Worm (Caenorhabditis elegans): ENCODE data around the gene F17C8.9.

Gene F17C8.9

ce11 chrIII:4721750-4722149 is 12.4 kb upstream of the F17C8.9 start, which contains the start of gene acy-1 (continued):
- TF ChIP-seq sea-2 (GFP tag; IDR thresholded peaks at IDR 0.05): no peak
- no peak for TF ChIP-seq bed-2 (GFP tag; IDR thresholded peaks at IDR 0.05)
- TF ChIP-seq cebp-2 (GFP tag; IDR thresholded peaks at IDR 0.05): no peak
- TF ChIP-seq ceh-40 (GFP tag; IDR thresholded peaks at IDR 0.05): no peak
- TF ChIP-seq egrh-3 (GFP tag; IDR thresholded peaks at IDR 0.05): no peak
- peak; percentile 8 for TF ChIP-seq lin-54 (GFP tag; optimal IDR thresholded peaks at IDR 0.05)
- no peak for TF ChIP-seq aptf-3 (GFP tag; IDR thresholded peaks at IDR 0.05)
- peak in 1 of 3 experiments; percentile 78 for TF ChIP-seq lin-35 (GFP tag; optimal IDR thresholded peaks at IDR 0.05)
- TF ChIP-seq tbx-9 (tag; optimal IDR thresholded peaks at IDR 0.05; ENCODE audit: borderline replicate concordance): no peak
- no peak for TF ChIP-seq madf-8 (GFP tag; conservative IDR thresholded peaks at IDR 0.05)
- TF ChIP-seq zfh-2 (GFP tag; conservative IDR thresholded peaks at IDR 0.05): peak; percentile 88
- TF ChIP-seq lin-40 (tag; optimal IDR thresholded peaks at IDR 0.05): peak; percentile 36
- no peak for TF ChIP-seq ZK185.1 (tag; optimal IDR thresholded peaks at IDR 0.05; ENCODE audit: poor library complexity, severe bottlenecking)
- no peak for TF ChIP-seq let-526 (GFP tag; IDR thresholded peaks at IDR 0.05)
- TF ChIP-seq K11D2.4 (GFP tag; IDR thresholded peaks at IDR 0.05): peak; percentile 54
- no peak for TF ChIP-seq mes-4 (tag; optimal IDR thresholded peaks at IDR 0.05)
- TF ChIP-seq ceh-79 (tag; optimal IDR thresholded peaks at IDR 0.05): no peak
- no peak for TF ChIP-seq egl-18 (GFP tag; IDR thresholded peaks at IDR 0.05)

ce11 chrIII:4723922-4724321 is 10.2 kb upstream of the F17C8.9 start:
- no peak for TF ChIP-seq dpff-1 (tag; optimal IDR thresholded peaks at IDR 0.05)
- TF ChIP-seq zfh-2 (GFP tag; conservative IDR thresholded peaks at IDR 0.05): peak; percentile 54

ce11 chrIII:4731295-4731988 is 2.7 kb upstream of the F17C8.9 start, which contains the start of gene F17C8.3:
Gene F17C8.3, plus strand, starts transcription at chrIII:4731938.
- TF ChIP-seq attf-5 (GFP tag; optimal IDR thresholded peaks at IDR 0.05) (no peak), somi-1 (GFP tag; optimal IDR thresholded peaks at IDR 0.05) (peak; percentile 17), die-1 (tag; optimal IDR thresholded peaks at IDR 0.05) (no peak), K12H6.12 (tag; optimal IDR thresholded peaks at IDR 0.05) (peak; percentile 21), nhr-90 (tag; optimal IDR thresholded peaks at IDR 0.05) (no peak), ztf-26 (tag; optimal IDR thresholded peaks at IDR 0.05) (no peak)

ce11 chrIII:4735443-4735842 is 1.3 kb downstream of the F17C8.9 start, which contains the start of gene F17C8.7:
Gene F17C8.7, plus strand, starts transcription at chrIII:4735743.
- TF ChIP-seq T07F8.4 (tag; optimal IDR thresholded peaks at IDR 0.05): no peak
- TF ChIP-seq let-526 (GFP tag; IDR thresholded peaks at IDR 0.05): no peak
- TF ChIP-seq hmg-20 (GFP tag; IDR thresholded peaks at IDR 0.05): no peak
- TF ChIP-seq lin-54 (GFP tag; optimal IDR thresholded peaks at IDR 0.05): no peak
- no peak for TF ChIP-seq lir-1 (GFP tag; conservative IDR thresholded peaks at IDR 0.05)
- no peak for TF ChIP-seq efl-1 (GFP tag; optimal IDR thresholded peaks at IDR 0.05)
- no peak for TF ChIP-seq zim-3 (tag; optimal IDR thresholded peaks at IDR 0.05)
- TF ChIP-seq ztf-26 (tag; optimal IDR thresholded peaks at IDR 0.05): no peak
- TF ChIP-seq bed-2 (GFP tag; IDR thresholded peaks at IDR 0.05): no peak

ce11 chrIII:4739975-4740374 is 5.8 kb downstream of the F17C8.9 start, which contains the start of gene ras-2:
Gene ras-2, minus strand, starts transcription at chrIII:4740075.
- TF ChIP-seq nfya-1 (tag; optimal IDR thresholded peaks at IDR 0.05; ENCODE audit: borderline replicate concordance, insufficient read depth) (no peak), Y53F4B.3 (GFP tag; IDR thresholded peaks at IDR 0.05) (no peak), ztf-25 (GFP tag; IDR thresholded peaks at IDR 0.05) (no peak), zim-3 (tag; optimal IDR thresholded peaks at IDR 0.05) (no peak), madf-10 (tag; optimal IDR thresholded peaks at IDR 0.05) (no peak), chd-7 (tag; optimal IDR thresholded peaks at IDR 0.05) (no peak), ztf-26 (tag; optimal IDR thresholded peaks at IDR 0.05) (no peak)

Data from whole organism, young adult.